Worm (Caenorhabditis elegans) whole organism, late embryonic: ENCODE measurements around the gene ife-5.

Source experiments
- C08G9.2 ChIP-seq: sonication (generic microtip); optimal IDR thresholded peaks from 2 replicates; lab custom pipeline; 2016; ENCODE audit warnings: mild to moderate bottlenecking, missing genetic modification characterization, moderate library complexity, missing compliant biosample characterization
- C38D4.7 ChIP-seq: fragments of 200-800 bp; sonication (Bioruptor generic); optimal IDR thresholded peaks from 2 replicates; lab custom pipeline; 2018; ENCODE audit warnings: mild to moderate bottlenecking, missing genetic modification characterization, moderate library complexity, missing compliant biosample characterization
- K02D7.2 ChIP-seq: sonication (generic microtip); optimal IDR thresholded peaks from 2 replicates; lab custom pipeline; 2017; ENCODE audit warnings: mild to moderate bottlenecking, missing genetic modification characterization, missing compliant biosample characterization
- K09A11.1 ChIP-seq: sonication (generic microtip); optimal IDR thresholded peaks from 2 replicates; lab custom pipeline; 2017; ENCODE audit warnings: antibody characterized with exemption, mild to moderate bottlenecking, missing genetic modification characterization, missing compliant biosample characterization; ENCODE audit not compliant: insufficient read depth
- T23F11.4 ChIP-seq: fragments of 200-800 bp; sonication (Bioruptor generic); optimal IDR thresholded peaks from 2 replicates; lab custom pipeline; 2018; ENCODE audit warnings: mild to moderate bottlenecking, missing genetic modification characterization, missing compliant biosample characterization
- ahr-1 ChIP-seq: sonication (generic microtip); optimal IDR thresholded peaks from 2 replicates; lab custom pipeline; 2016; ENCODE audit warnings: missing genetic modification characterization, missing compliant biosample characterization
- ceh-19 ChIP-seq: fragments of 200-800 bp; sonication (Bioruptor generic); optimal IDR thresholded peaks from 2 replicates; lab custom pipeline; 2018; ENCODE audit warnings: mild to moderate bottlenecking, missing genetic modification characterization, missing compliant biosample characterization
- ceh-2 ChIP-seq: sonication (generic microtip); optimal IDR thresholded peaks from 2 replicates; lab custom pipeline; 2016; ENCODE audit warnings: missing genotype, missing genetic modification characterization, missing compliant biosample characterization
- ceh-24 ChIP-seq: sonication (generic microtip); optimal IDR thresholded peaks from 2 replicates; lab custom pipeline; 2016; ENCODE audit warnings: mild to moderate bottlenecking, missing genetic modification characterization, missing compliant biosample characterization
- ceh-30 ChIP-seq: fragments of 150-350 bp; optimal IDR thresholded peaks from 2 replicates; lab custom pipeline; 2014; ENCODE audit warnings: missing biosample characterization, missing genetic modification characterization
- ceh-31 ChIP-seq: sonication (generic microtip); optimal IDR thresholded peaks from 2 replicates; lab custom pipeline; 2016; ENCODE audit warnings: missing genetic modification characterization, missing compliant biosample characterization
- ceh-34 ChIP-seq: sonication (generic microtip); optimal IDR thresholded peaks from 2 replicates; lab custom pipeline; 2016; ENCODE audit warnings: mild to moderate bottlenecking, missing genetic modification characterization, missing compliant biosample characterization
- dve-1 ChIP-seq: sonication (generic microtip); optimal IDR thresholded peaks from 2 replicates; lab custom pipeline; 2017; ENCODE audit warnings: antibody characterized with exemption, mild to moderate bottlenecking, missing genetic modification characterization, missing compliant biosample characterization
- ets-4 ChIP-seq: sonication (generic microtip); optimal IDR thresholded peaks from 2 replicates; lab custom pipeline; 2016; ENCODE audit warnings: missing genetic modification characterization, missing compliant biosample characterization
- fax-1 ChIP-seq: sonication (generic microtip); optimal IDR thresholded peaks from 2 replicates; lab custom pipeline; 2016; ENCODE audit warnings: missing genotype, missing genetic modification characterization, missing compliant biosample characterization
- fkh-6 ChIP-seq: sonication (generic microtip); optimal IDR thresholded peaks from 2 replicates; lab custom pipeline; 2016; ENCODE audit warnings: missing genetic modification characterization, missing compliant biosample characterization
- hlh-15 ChIP-seq: sonication (generic microtip); optimal IDR thresholded peaks from 2 replicates; lab custom pipeline; 2016; ENCODE audit warnings: missing genetic modification characterization, missing compliant biosample characterization
- hlh-6 ChIP-seq: sonication (generic microtip); optimal IDR thresholded peaks from 2 replicates; lab custom pipeline; 2016; ENCODE audit warnings: missing genotype, missing genetic modification characterization, missing compliant biosample characterization
- hlh-8 ChIP-seq: sonication (generic microtip); optimal IDR thresholded peaks from 2 replicates; lab custom pipeline; 2016; ENCODE audit warnings: missing genotype, missing genetic modification characterization, missing compliant biosample characterization
- lin-11 ChIP-seq: fragments of 200-800 bp; sonication (Bioruptor generic); optimal IDR thresholded peaks from 2 replicates; lab custom pipeline; 2018; ENCODE audit warnings: mild to moderate bottlenecking, missing genetic modification characterization, missing compliant biosample characterization
- madf-2 ChIP-seq: sonication (generic microtip); optimal IDR thresholded peaks from 2 replicates; lab custom pipeline; 2017; ENCODE audit warnings: missing genetic modification characterization, missing compliant biosample characterization
- nfya-1 ChIP-seq: sonication (generic microtip); optimal IDR thresholded peaks from 2 replicates; lab custom pipeline; 2017; ENCODE audit warnings: missing genetic modification characterization, mild to moderate bottlenecking, missing compliant biosample characterization, antibody characterized with exemption, moderate library complexity
- nhr-11 ChIP-seq: fragments of 150-350 bp; optimal IDR thresholded peaks from 2 replicates; lab custom pipeline; 2014; ENCODE audit warnings: missing biosample characterization, missing genetic modification characterization
- pag-3 ChIP-seq: sonication (generic microtip); optimal IDR thresholded peaks from 2 replicates; lab custom pipeline; 2016; ENCODE audit warnings: missing compliant biosample characterization, missing genetic modification characterization, borderline replicate concordance
- pha-4 ChIP-seq: fragments of 150-350 bp; optimal IDR thresholded peaks from 2 replicates; lab custom pipeline; 2018; ENCODE audit warnings: missing biosample characterization, missing genetic modification reagents, missing genetic modification characterization
- pqm-1 ChIP-seq: sonication (generic microtip); optimal IDR thresholded peaks from 2 replicates; lab custom pipeline; 2016; ENCODE audit warnings: missing genetic modification characterization, missing compliant biosample characterization
- pros-1 ChIP-seq: fragments of 150-350 bp; optimal IDR thresholded peaks from 2 replicates; lab custom pipeline; 2014; ENCODE audit warnings: missing biosample characterization, missing genetic modification reagents, missing genetic modification characterization
- ref-2 ChIP-seq: sonication (generic microtip); optimal IDR thresholded peaks from 2 replicates; lab custom pipeline; 2016; ENCODE audit warnings: missing genetic modification characterization, missing compliant biosample characterization
- sox-2 ChIP-seq: fragments of 200-800 bp; sonication (Bioruptor generic); IDR thresholded peaks from 2 replicates; pipeline ENCODE4 v1.3.6; 2022; ENCODE audit warnings: missing genetic modification reagents, missing genetic modification characterization, missing compliant biosample characterization
- sox-4 ChIP-seq: sonication (generic microtip); optimal IDR thresholded peaks from 2 replicates; lab custom pipeline; 2017; ENCODE audit warnings: mild to moderate bottlenecking, missing genetic modification characterization, inconsistent platforms, missing compliant biosample characterization
- tbx-2 ChIP-seq: sonication (generic microtip); optimal IDR thresholded peaks from 2 replicates; lab custom pipeline; 2016; ENCODE audit warnings: missing genetic modification characterization, missing compliant biosample characterization
- tbx-7 ChIP-seq: sonication (generic microtip); optimal IDR thresholded peaks from 2 replicates; lab custom pipeline; 2016; ENCODE audit warnings: missing genotype, missing genetic modification characterization, missing compliant biosample characterization
- ttx-3 ChIP-seq: sonication (generic microtip); optimal IDR thresholded peaks from 2 replicates; lab custom pipeline; 2016; ENCODE audit warnings: missing genetic modification reagents, missing genetic modification characterization, missing compliant biosample characterization
- unc-3 ChIP-seq, 2 experiments: fragments of 200-800 bp in 1 of 2; sonication (Bioruptor generic) in 1 of 2; sonication (generic microtip) in 1 of 2; conservative IDR thresholded peaks in 1 of 2; optimal IDR thresholded peaks in 1 of 2; 2 replicates each; pipeline versions ENCODE4 v1.3.6 to Lab custom; 2016 to 2022; ENCODE audit warnings: missing compliant biosample characterization in 2 of 2, missing genetic modification characterization in 2 of 2, missing genetic modification reagents in 1 of 2
- unc-42 ChIP-seq: sonication (generic microtip); optimal IDR thresholded peaks from 2 replicates; lab custom pipeline; 2016; ENCODE audit warnings: missing genotype, missing genetic modification characterization, missing compliant biosample characterization
- unc-55 ChIP-seq: sonication (generic microtip); optimal IDR thresholded peaks from 2 replicates; lab custom pipeline; 2017; ENCODE audit warnings: missing biosample characterization, missing genetic modification reagents, missing genetic modification characterization
- ztf-16 ChIP-seq: sonication (generic microtip); optimal IDR thresholded peaks from 2 replicates; lab custom pipeline; 2017; ENCODE audit warnings: missing genetic modification characterization, missing compliant biosample characterization

The ife-5 gene

DNA sequence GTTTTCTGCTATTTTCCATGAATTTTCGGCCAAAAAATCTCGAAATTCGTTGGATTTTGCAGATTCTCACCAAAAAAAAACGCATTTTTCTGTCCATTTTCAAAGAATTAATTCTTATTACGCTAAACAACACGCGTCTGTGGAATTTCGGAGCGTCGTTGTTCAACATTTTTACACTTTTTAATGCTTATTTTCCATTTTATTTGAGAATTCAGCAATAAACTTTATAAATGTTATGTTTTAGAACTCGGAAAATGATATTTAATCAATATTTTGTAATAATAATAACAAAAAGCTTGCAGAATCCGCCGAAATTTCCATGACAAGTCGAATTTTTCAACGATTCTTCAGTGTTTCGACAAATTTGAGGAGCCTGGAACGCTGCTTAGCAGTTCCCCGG lies at the start of gene ife-5:
TSS of gene ife-5 (plus strand) at position 301 of the 400 bp plus-strand sequence.
- no peak for TF ChIP-seq ceh-34
- no peak for TF ChIP-seq T23F11.4 (GFP tag; lab: Kevin White, UChicago)
- no peak for TF ChIP-seq pqm-1 (tag; lab: Kevin White, UChicago)
- no peak for TF ChIP-seq C08G9.2 (tag; lab: Kevin White, UChicago)
- no peak for TF ChIP-seq K09A11.1 (tag; lab: Kevin White, UChicago)
- no peak for TF ChIP-seq ttx-3 (tag; lab: Kevin White, UChicago)
- no peak for TF ChIP-seq sox-4 (tag; lab: Kevin White, UChicago)
- no peak for TF ChIP-seq madf-2 (tag; lab: Kevin White, UChicago)
- no peak for TF ChIP-seq hlh-15 (tag; lab: Kevin White, UChicago)
- no peak for TF ChIP-seq fax-1
- TF ChIP-seq pha-4 (tag; lab: Kevin White, UChicago), result no peak
- TF ChIP-seq fkh-6 (tag; lab: Kevin White, UChicago), result no peak
- TF ChIP-seq pag-3 (tag; lab: Kevin White, UChicago), result no peak
- no peak for TF ChIP-seq ets-4
- TF ChIP-seq ceh-24 (tag; lab: Kevin White, UChicago), result no peak

DNA sequence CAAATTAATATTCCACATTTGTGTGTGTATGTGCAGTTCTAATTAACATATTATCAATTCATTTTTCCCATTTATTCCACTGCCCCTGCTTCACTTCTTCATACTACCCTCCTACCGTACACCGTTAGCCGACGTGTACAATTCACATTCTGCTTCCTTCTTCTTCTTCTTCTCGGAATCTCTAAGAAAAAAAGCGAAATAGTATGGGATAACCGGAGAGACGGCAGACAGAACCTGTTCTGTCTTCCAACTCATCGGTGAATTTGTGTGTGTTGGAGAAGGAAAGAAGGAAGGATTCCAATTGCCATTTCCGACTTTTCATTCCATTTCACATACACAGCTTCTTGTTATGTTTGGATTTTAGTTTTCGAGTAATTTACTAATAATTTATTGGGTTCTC lies 42.9 kb upstream of the ife-5 start:
- no peak for TF ChIP-seq ceh-30 (tag; lab: Kevin White, UChicago)
- no peak for TF ChIP-seq unc-3 (GFP tag; conservative IDR thresholded peaks at IDR 0.05; lab: Robert Waterston, UW)
- TF ChIP-seq unc-3 (tag; optimal IDR thresholded peaks at IDR 0.05; lab: Kevin White, UChicago), result no peak
- TF ChIP-seq hlh-6 (tag; lab: Kevin White, UChicago), result no peak
- TF ChIP-seq ttx-3 (tag; lab: Kevin White, UChicago), result no peak
- TF ChIP-seq ceh-31 (tag; lab: Kevin White, UChicago), result no peak
- TF ChIP-seq lin-11, result no peak
- TF ChIP-seq fkh-6 (tag; lab: Kevin White, UChicago), result no peak
- no peak for TF ChIP-seq ceh-24 (tag; lab: Kevin White, UChicago)
- no peak for TF ChIP-seq unc-55 (GFP tag; lab: Kevin White, UChicago)
- TF ChIP-seq ahr-1 (tag; lab: Kevin White, UChicago), result no peak
- no peak for TF ChIP-seq ets-4
- TF ChIP-seq, all 69 proteins: peak for 0

DNA sequence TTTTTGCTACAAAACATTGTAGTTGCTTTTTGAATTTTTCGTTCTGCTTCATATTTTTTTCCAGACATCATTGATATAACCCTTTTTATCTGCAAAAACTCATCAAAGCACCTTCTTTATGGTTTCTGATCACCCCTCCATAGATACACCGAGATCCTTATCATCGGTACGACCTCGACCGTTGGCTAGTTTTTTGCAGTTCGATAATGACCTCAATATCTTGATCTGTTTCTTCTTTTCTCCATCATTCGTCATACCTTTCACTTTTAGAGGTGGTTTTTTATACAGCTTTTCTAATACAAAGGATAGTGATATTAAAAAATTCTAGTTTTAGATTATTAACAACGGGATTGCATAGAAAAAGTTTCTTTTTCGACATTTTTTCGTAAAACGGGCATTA lies 41.0 kb upstream of the ife-5 start:
- TF ChIP-seq ttx-3 (tag; lab: Kevin White, UChicago), result no peak
- TF ChIP-seq K02D7.2 (tag; lab: Kevin White, UChicago), result no peak
- TF ChIP-seq ref-2 (tag; lab: Kevin White, UChicago), result no peak
- no peak for TF ChIP-seq pros-1 (tag; lab: Kevin White, UChicago)
- no peak for TF ChIP-seq ceh-2 (tag; lab: Kevin White, UChicago)
- no peak for TF ChIP-seq C08G9.2 (tag; lab: Kevin White, UChicago)
- TF ChIP-seq tbx-2 (tag; lab: Kevin White, UChicago), result no peak
- no peak for TF ChIP-seq sox-2 (GFP tag; lab: Robert Waterston, UW)
- TF ChIP-seq nhr-11 (tag; lab: Kevin White, UChicago), result no peak
- TF ChIP-seq ceh-19 (GFP tag; lab: Kevin White, UChicago), result no peak
- no peak for TF ChIP-seq hlh-8 (tag; lab: Kevin White, UChicago)
- TF ChIP-seq, all 69 proteins: peak for 0

DNA sequence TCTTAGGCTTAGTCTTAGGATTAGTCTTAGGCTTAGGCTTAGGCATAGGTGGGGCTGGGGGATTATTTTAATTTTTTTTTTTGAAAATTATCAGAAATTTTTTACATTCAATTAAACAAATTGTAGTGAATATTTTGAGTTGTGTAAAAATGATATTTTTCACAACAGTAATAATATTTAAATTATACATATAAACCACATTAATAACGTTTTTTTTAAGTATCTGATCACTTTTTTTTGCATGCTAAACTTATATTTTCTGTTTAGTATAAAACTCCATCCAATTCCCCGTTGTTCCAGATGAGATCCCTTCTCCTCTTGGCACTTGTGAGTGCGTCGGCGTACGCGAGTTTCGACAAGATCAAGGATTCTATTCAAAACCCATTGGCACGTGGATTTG lies 40.4 kb upstream of the ife-5 start, which contains the start of gene txdc-12.1:
TSS of gene txdc-12.1 (plus strand) at position 301 of the 400 bp plus-strand sequence.
- TF ChIP-seq dve-1 (tag; lab: Kevin White, UChicago) (no peak), K09A11.1 (tag; lab: Kevin White, UChicago) (no peak), ztf-16 (tag; lab: Kevin White, UChicago) (no peak), C08G9.2 (tag; lab: Kevin White, UChicago) (no peak), unc-42 (tag; lab: Kevin White, UChicago) (no peak), C38D4.7 (GFP tag; lab: Kevin White, UChicago) (no peak), tbx-7 (tag; lab: Kevin White, UChicago) (no peak), nfya-1 (tag; lab: Kevin White, UChicago) (no peak), ceh-30 (tag; lab: Kevin White, UChicago) (no peak), unc-3 (GFP tag; conservative IDR thresholded peaks at IDR 0.05; lab: Robert Waterston, UW) (no peak), unc-3 (tag; optimal IDR thresholded peaks at IDR 0.05; lab: Kevin White, UChicago) (no peak), lin-11 (no peak)
